Worm (Caenorhabditis elegans) whole organism, L3 larva: Measurements from ENCODE around the gene Y32B12B.8.

ENCODE experiments used
- ceh-16 ChIP-seq: sonication (generic microtip); optimal IDR thresholded peaks from 2 replicates; lab custom pipeline; 2017; ENCODE audit warnings: missing biosample characterization, missing genetic modification characterization
- daf-12 ChIP-seq: fragments of 150-350 bp; optimal IDR thresholded peaks from 2 replicates; lab custom pipeline; 2014; ENCODE audit warnings: missing biosample characterization, missing genetic modification reagents, missing genetic modification characterization
- elt-2 ChIP-seq: sonication (generic microtip); optimal IDR thresholded peaks from 2 replicates; lab custom pipeline; 2016; ENCODE audit warnings: missing genetic modification reagents, mild to moderate bottlenecking, missing genetic modification characterization, missing compliant biosample characterization
- jun-1 ChIP-seq: fragments of 150-350 bp; optimal IDR thresholded peaks from 2 replicates; lab custom pipeline; 2014; ENCODE audit warnings: missing biosample characterization, missing genetic modification reagents, missing genetic modification characterization
- nhr-43 ChIP-seq: sonication (generic microtip); optimal IDR thresholded peaks from 2 replicates; lab custom pipeline; 2016; ENCODE audit warnings: mild to moderate bottlenecking, missing genetic modification characterization, missing compliant biosample characterization; ENCODE audit not compliant: poor library complexity, severe bottlenecking
- nhr-67 ChIP-seq: fragments of 150-350 bp; optimal IDR thresholded peaks from 2 replicates; lab custom pipeline; 2014; ENCODE audit warnings: missing biosample characterization, missing genetic modification characterization
- snpc-4 ChIP-seq: fragments of 150-350 bp; optimal IDR thresholded peaks from 2 replicates; lab custom pipeline; 2014; ENCODE audit warnings: missing biosample characterization, missing genetic modification characterization
- unc-62 ChIP-seq: fragments of 150-350 bp; sonication (generic microtip); optimal IDR thresholded peaks from 4 replicates; lab custom pipeline; 2014; ENCODE audit warnings: missing biosample characterization, missing genetic modification reagents, missing genetic modification characterization
- ztf-11 ChIP-seq: fragments of 150-350 bp; optimal IDR thresholded peaks from 2 replicates; lab custom pipeline; 2014; ENCODE audit warnings: missing biosample characterization, missing genetic modification characterization

DNA sequence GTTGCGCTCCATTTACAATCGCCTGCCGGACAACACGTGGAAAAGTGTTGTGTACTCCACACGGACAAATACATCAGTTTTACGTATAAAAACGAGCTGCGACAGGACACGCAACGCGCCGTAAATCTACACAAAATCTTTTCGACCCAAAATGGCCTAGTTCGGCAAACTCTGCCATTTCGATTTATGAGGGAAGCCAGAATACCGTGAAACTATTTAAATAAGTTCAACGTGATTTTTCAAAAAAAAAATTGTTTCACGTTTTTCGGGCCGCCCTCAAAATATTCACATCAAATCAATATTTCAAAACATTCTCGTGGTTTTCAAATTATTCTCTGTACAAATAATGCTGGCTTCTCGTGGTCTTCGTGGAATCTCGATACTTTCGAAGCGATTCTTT lies 8.4 kb upstream of the Y32B12B.8 start, which contains the start of gene F36D3.8:
- TF ChIP-seq ceh-16 (tag; lab: Kevin White, UChicago), result no peak
- no peak for TF ChIP-seq nhr-43 (tag; lab: Kevin White, UChicago)
- TF ChIP-seq jun-1 (tag; lab: Kevin White, UChicago), result no peak
- TF ChIP-seq daf-12, result no peak
- TF ChIP-seq elt-2 (tag; lab: Kevin White, UChicago), result no peak
- no peak for TF ChIP-seq unc-62 (GFP tag; lab: Kevin White, UChicago)
- no peak for TF ChIP-seq snpc-4 (tag; lab: Kevin White, UChicago)
- no peak for TF ChIP-seq ztf-11 (tag; lab: Kevin White, UChicago)
- TF ChIP-seq nhr-67 (tag; lab: Kevin White, UChicago), result no peak
